Worm (Caenorhabditis elegans) whole organism, late embryonic: ENCODE measurements around the gene gnrr-4.

ENCODE experiments used
- C08G9.2 ChIP-seq: sonication (generic microtip); optimal IDR thresholded peaks from 2 replicates; lab custom pipeline; 2016; ENCODE audit warnings: mild to moderate bottlenecking, missing genetic modification characterization, moderate library complexity, missing compliant biosample characterization
- K02D7.2 ChIP-seq: sonication (generic microtip); optimal IDR thresholded peaks from 2 replicates; lab custom pipeline; 2017; ENCODE audit warnings: mild to moderate bottlenecking, missing genetic modification characterization, missing compliant biosample characterization
- ahr-1 ChIP-seq: sonication (generic microtip); optimal IDR thresholded peaks from 2 replicates; lab custom pipeline; 2016; ENCODE audit warnings: missing genetic modification characterization, missing compliant biosample characterization
- ama-1 ChIP-seq: fragments of 150-350 bp; optimal IDR thresholded peaks from 2 replicates; lab custom pipeline; 2014
- ceh-14 ChIP-seq: sonication (generic microtip); optimal IDR thresholded peaks from 2 replicates; lab custom pipeline; 2016; ENCODE audit warnings: missing genotype, missing genetic modification characterization, missing compliant biosample characterization
- ceh-18 ChIP-seq: sonication (generic microtip); optimal IDR thresholded peaks from 2 replicates; lab custom pipeline; 2016; ENCODE audit warnings: missing genetic modification characterization, missing compliant biosample characterization
- ceh-19 ChIP-seq: fragments of 200-800 bp; sonication (Bioruptor generic); optimal IDR thresholded peaks from 2 replicates; lab custom pipeline; 2018; ENCODE audit warnings: mild to moderate bottlenecking, missing genetic modification characterization, missing compliant biosample characterization
- ceh-2 ChIP-seq: sonication (generic microtip); optimal IDR thresholded peaks from 2 replicates; lab custom pipeline; 2016; ENCODE audit warnings: missing genotype, missing genetic modification characterization, missing compliant biosample characterization
- ceh-34 ChIP-seq: sonication (generic microtip); optimal IDR thresholded peaks from 2 replicates; lab custom pipeline; 2016; ENCODE audit warnings: mild to moderate bottlenecking, missing genetic modification characterization, missing compliant biosample characterization
- ceh-48 ChIP-seq: sonication (generic microtip); optimal IDR thresholded peaks from 2 replicates; lab custom pipeline; 2016; ENCODE audit warnings: missing genetic modification characterization, inconsistent platforms, missing compliant biosample characterization
- ceh-6 ChIP-seq: fragments of 200-800 bp; sonication (Bioruptor generic); optimal IDR thresholded peaks from 2 replicates; lab custom pipeline; 2018; ENCODE audit warnings: mild to moderate bottlenecking, missing genetic modification characterization, missing compliant biosample characterization
- che-1 ChIP-seq: sonication (generic microtip); optimal IDR thresholded peaks from 2 replicates; lab custom pipeline; 2016; ENCODE audit warnings: mild to moderate bottlenecking, missing genetic modification characterization, missing compliant biosample characterization
- ets-4 ChIP-seq: sonication (generic microtip); optimal IDR thresholded peaks from 2 replicates; lab custom pipeline; 2016; ENCODE audit warnings: missing genetic modification characterization, missing compliant biosample characterization
- eyg-1 ChIP-seq: sonication (generic microtip); optimal IDR thresholded peaks from 2 replicates; lab custom pipeline; 2016; ENCODE audit warnings: missing genotype, missing genetic modification characterization, missing compliant biosample characterization
- fkh-10 ChIP-seq: fragments of 150-350 bp; optimal IDR thresholded peaks from 2 replicates; lab custom pipeline; 2014; ENCODE audit warnings: missing biosample characterization, missing genetic modification reagents, missing genetic modification characterization
- fkh-6 ChIP-seq: sonication (generic microtip); optimal IDR thresholded peaks from 2 replicates; lab custom pipeline; 2016; ENCODE audit warnings: missing genetic modification characterization, missing compliant biosample characterization
- gmeb-2 ChIP-seq: sonication (generic microtip); optimal IDR thresholded peaks from 2 replicates; lab custom pipeline; 2016; ENCODE audit warnings: missing genetic modification characterization, inconsistent platforms, missing compliant biosample characterization
- hlh-30 ChIP-seq: sonication (generic microtip); optimal IDR thresholded peaks from 2 replicates; lab custom pipeline; 2017; ENCODE audit warnings: antibody characterized with exemption, missing genetic modification characterization, missing compliant biosample characterization; ENCODE audit not compliant: insufficient read depth
- hlh-6 ChIP-seq: sonication (generic microtip); optimal IDR thresholded peaks from 2 replicates; lab custom pipeline; 2016; ENCODE audit warnings: missing genotype, missing genetic modification characterization, missing compliant biosample characterization
- lin-11 ChIP-seq: fragments of 200-800 bp; sonication (Bioruptor generic); optimal IDR thresholded peaks from 2 replicates; lab custom pipeline; 2018; ENCODE audit warnings: mild to moderate bottlenecking, missing genetic modification characterization, missing compliant biosample characterization
- madf-2 ChIP-seq: sonication (generic microtip); optimal IDR thresholded peaks from 2 replicates; lab custom pipeline; 2017; ENCODE audit warnings: missing genetic modification characterization, missing compliant biosample characterization
- mec-3 ChIP-seq: sonication (generic microtip); optimal IDR thresholded peaks from 2 replicates; lab custom pipeline; 2016; ENCODE audit warnings: borderline replicate concordance, missing genetic modification characterization, missing compliant biosample characterization
- nhr-11 ChIP-seq: fragments of 150-350 bp; optimal IDR thresholded peaks from 2 replicates; lab custom pipeline; 2014; ENCODE audit warnings: missing biosample characterization, missing genetic modification characterization
- odd-2 ChIP-seq: sonication (generic microtip); optimal IDR thresholded peaks from 2 replicates; lab custom pipeline; 2017; ENCODE audit warnings: antibody characterized with exemption, mild to moderate bottlenecking, missing genetic modification characterization, missing compliant biosample characterization
- pag-3 ChIP-seq: sonication (generic microtip); optimal IDR thresholded peaks from 2 replicates; lab custom pipeline; 2016; ENCODE audit warnings: missing compliant biosample characterization, missing genetic modification characterization, borderline replicate concordance
- pax-1 ChIP-seq: fragments of 150-350 bp; optimal IDR thresholded peaks from 2 replicates; lab custom pipeline; 2014; ENCODE audit warnings: missing biosample characterization, missing genetic modification characterization
- pha-2 ChIP-seq: sonication (generic microtip); optimal IDR thresholded peaks from 2 replicates; lab custom pipeline; 2017; ENCODE audit warnings: mild to moderate bottlenecking, missing genetic modification characterization, missing compliant biosample characterization
- pha-4 ChIP-seq: fragments of 150-350 bp; optimal IDR thresholded peaks from 2 replicates; lab custom pipeline; 2018; ENCODE audit warnings: missing biosample characterization, missing genetic modification reagents, missing genetic modification characterization
- pqm-1 ChIP-seq: sonication (generic microtip); optimal IDR thresholded peaks from 2 replicates; lab custom pipeline; 2016; ENCODE audit warnings: missing genetic modification characterization, missing compliant biosample characterization
- pros-1 ChIP-seq: fragments of 150-350 bp; optimal IDR thresholded peaks from 2 replicates; lab custom pipeline; 2014; ENCODE audit warnings: missing biosample characterization, missing genetic modification reagents, missing genetic modification characterization
- rnt-1 ChIP-seq: sonication (generic microtip); optimal IDR thresholded peaks from 2 replicates; lab custom pipeline; 2016; ENCODE audit warnings: missing genetic modification characterization, missing compliant biosample characterization
- sdc-2 ChIP-seq: sonication (generic microtip); optimal IDR thresholded peaks from 2 replicates; lab custom pipeline; 2016; ENCODE audit warnings: missing genotype, missing genetic modification characterization, missing compliant biosample characterization
- sox-2 ChIP-seq: fragments of 200-800 bp; sonication (Bioruptor generic); IDR thresholded peaks from 2 replicates; pipeline ENCODE4 v1.3.6; 2022; ENCODE audit warnings: missing genetic modification reagents, missing genetic modification characterization, missing compliant biosample characterization
- sox-4 ChIP-seq: sonication (generic microtip); optimal IDR thresholded peaks from 2 replicates; lab custom pipeline; 2017; ENCODE audit warnings: mild to moderate bottlenecking, missing genetic modification characterization, inconsistent platforms, missing compliant biosample characterization
- syd-9 ChIP-seq: sonication (generic microtip); optimal IDR thresholded peaks from 2 replicates; lab custom pipeline; 2016; ENCODE audit warnings: mild to moderate bottlenecking, missing genetic modification characterization, moderate library complexity, missing compliant biosample characterization
- tbx-7 ChIP-seq: sonication (generic microtip); optimal IDR thresholded peaks from 2 replicates; lab custom pipeline; 2016; ENCODE audit warnings: missing genotype, missing genetic modification characterization, missing compliant biosample characterization
- unc-3 ChIP-seq, 2 experiments: fragments of 200-800 bp in 1 of 2; sonication (Bioruptor generic) in 1 of 2; sonication (generic microtip) in 1 of 2; conservative IDR thresholded peaks in 1 of 2; optimal IDR thresholded peaks in 1 of 2; 2 replicates each; pipeline versions ENCODE4 v1.3.6 to Lab custom; 2016 to 2022; ENCODE audit warnings: missing compliant biosample characterization in 2 of 2, missing genetic modification characterization in 2 of 2, missing genetic modification reagents in 1 of 2
- unc-42 ChIP-seq: sonication (generic microtip); optimal IDR thresholded peaks from 2 replicates; lab custom pipeline; 2016; ENCODE audit warnings: missing genotype, missing genetic modification characterization, missing compliant biosample characterization
- unc-55 ChIP-seq: sonication (generic microtip); optimal IDR thresholded peaks from 2 replicates; lab custom pipeline; 2017; ENCODE audit warnings: missing biosample characterization, missing genetic modification reagents, missing genetic modification characterization
- unc-86 ChIP-seq: sonication (generic microtip); optimal IDR thresholded peaks from 2 replicates; lab custom pipeline; 2016; ENCODE audit warnings: missing genetic modification characterization, missing compliant biosample characterization
- zip-5 ChIP-seq: sonication (generic microtip); optimal IDR thresholded peaks from 2 replicates; lab custom pipeline; 2016; ENCODE audit warnings: missing genetic modification characterization, missing compliant biosample characterization
- ztf-16 ChIP-seq: sonication (generic microtip); optimal IDR thresholded peaks from 2 replicates; lab custom pipeline; 2017; ENCODE audit warnings: missing genetic modification characterization, missing compliant biosample characterization

The gnrr-4 gene

DNA sequence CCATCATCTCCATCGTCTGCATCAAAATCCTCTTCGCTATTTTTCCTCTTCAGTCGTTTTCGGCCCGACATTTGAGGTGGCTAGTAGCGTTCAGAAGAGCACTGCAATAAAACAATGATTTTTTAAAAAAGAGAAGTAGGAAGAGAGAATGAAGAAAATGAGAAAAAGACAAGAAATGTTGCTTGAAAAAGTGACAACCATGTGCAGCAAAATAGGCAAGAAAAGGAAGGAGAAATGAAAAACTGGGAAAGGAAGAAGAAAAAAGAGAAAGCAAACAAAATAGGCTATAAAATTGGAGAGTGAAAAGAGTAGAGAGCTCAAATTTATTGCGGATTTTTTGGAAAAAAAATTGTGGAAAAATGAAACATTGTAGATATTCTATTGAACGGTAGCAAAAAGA is 20.2 kb upstream of the gnrr-4 start, which contains the start of gene tag-294:
tag-294 (minus strand) TSS at position 101 of the 400 bp plus-strand sequence.
- no peak for TF ChIP-seq unc-42
- TF ChIP-seq sdc-2 (tag; lab: Kevin White, UChicago), result no peak
- no peak for TF ChIP-seq K02D7.2 (tag; lab: Kevin White, UChicago)
- TF ChIP-seq ceh-48 (tag; lab: Kevin White, UChicago), result no peak
- TF ChIP-seq ceh-19 (GFP tag; lab: Kevin White, UChicago), result no peak
- TF ChIP-seq eyg-1 (tag; lab: Kevin White, UChicago), result no peak
- TF ChIP-seq gmeb-2, result no peak
- no peak for TF ChIP-seq lin-11 (tag; lab: Kevin White, UChicago)
- TF ChIP-seq pha-4 (tag; lab: Kevin White, UChicago), result no peak
- TF ChIP-seq ceh-2 (tag; lab: Kevin White, UChicago), result no peak
- TF ChIP-seq fkh-6 (tag; lab: Kevin White, UChicago), result no peak
- no peak for TF ChIP-seq madf-2 (tag; lab: Kevin White, UChicago)
- no peak for TF ChIP-seq C08G9.2 (tag; lab: Kevin White, UChicago)
- TF ChIP-seq sox-4 (tag; lab: Kevin White, UChicago), result no peak
- TF ChIP-seq odd-2, result no peak
- no peak for TF ChIP-seq pqm-1
- TF ChIP-seq ets-4 (tag; lab: Kevin White, UChicago), result no peak

DNA sequence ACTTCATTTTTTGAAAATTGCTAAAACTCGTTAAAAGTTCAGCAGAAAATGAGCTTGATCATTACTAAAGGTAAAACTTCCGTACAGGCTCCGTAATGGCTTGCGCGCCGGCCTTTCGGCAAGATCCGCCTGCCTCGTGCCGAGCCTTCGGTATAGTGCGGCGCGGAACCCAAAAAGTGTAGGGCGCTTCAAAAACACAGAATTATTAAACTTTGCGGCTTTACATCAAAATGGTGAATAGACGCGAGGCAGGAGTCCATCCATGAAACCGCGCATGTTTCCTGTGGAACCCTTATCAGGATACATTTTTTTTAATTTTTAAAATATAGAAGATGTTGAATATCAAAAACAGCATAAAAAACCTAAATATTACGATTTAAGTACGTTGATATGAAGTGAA is 10.0 kb upstream of the gnrr-4 start:
- no peak for TF ChIP-seq hlh-30 (tag; lab: Kevin White, UChicago)
- no peak for TF ChIP-seq ceh-14 (tag; lab: Kevin White, UChicago)

- TF ChIP-seq unc-55 (peak; percentile 43), madf-2 (tag; lab: Kevin White, UChicago) (no peak)
These were observed 3.6 kb upstream of the gnrr-4 start for ce11 chrX:5746665-5747064.

ce11 chrX:5733728-5734252 is 9.3 kb downstream of the gnrr-4 start, which contains the start of gene rgs-6:
Gene rgs-6, minus strand, starts transcription at chrX:5733778.
- peak; percentile 88 for TF ChIP-seq ceh-34 (tag; lab: Kevin White, UChicago)
- TF ChIP-seq madf-2 (tag; lab: Kevin White, UChicago), result no peak
- TF ChIP-seq fkh-10, result no peak
- TF ChIP-seq zip-5 (tag; lab: Kevin White, UChicago), result no peak
- TF ChIP-seq pha-4 (tag; lab: Kevin White, UChicago), result no peak
- TF ChIP-seq ahr-1 (tag; lab: Kevin White, UChicago), result no peak
- TF ChIP-seq ceh-19 (GFP tag; lab: Kevin White, UChicago), result peak; percentile 71
- no peak for TF ChIP-seq ceh-6
- TF ChIP-seq, all 69 proteins: peak for 2

DNA sequence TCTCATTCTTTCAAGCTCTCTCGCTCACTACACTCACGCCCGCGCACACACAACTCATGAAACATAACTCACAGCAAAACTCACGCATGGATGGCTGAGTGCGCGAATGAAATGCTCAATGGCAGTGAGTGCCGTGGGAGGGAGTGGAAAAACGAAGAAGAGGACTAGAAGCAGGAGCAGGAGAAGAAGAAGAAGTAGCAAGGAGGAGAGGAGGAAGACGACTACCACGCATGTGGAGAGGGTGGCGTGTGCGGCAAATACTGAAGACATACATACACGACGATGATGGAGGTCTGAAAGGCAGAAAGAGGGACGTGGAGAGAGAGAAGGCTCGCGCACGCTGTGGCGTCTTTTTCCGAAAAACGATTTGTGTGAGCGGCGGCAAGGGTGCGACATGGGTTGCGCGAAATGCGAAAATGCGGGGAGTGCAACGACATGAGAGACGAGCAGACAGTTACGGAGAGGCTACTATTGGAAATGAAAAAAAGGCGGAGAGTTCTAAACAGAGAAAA is 14.1 kb downstream of the gnrr-4 start:
- TF ChIP-seq pqm-1, result peak; percentile 16
- TF ChIP-seq ceh-34 (tag; lab: Kevin White, UChicago), result peak; percentile 45
- TF ChIP-seq pha-2 (tag; lab: Kevin White, UChicago), result no peak
- peak; percentile 78 for TF ChIP-seq ceh-18 (tag; lab: Kevin White, UChicago)
- peak; percentile 70 for TF ChIP-seq unc-42
- TF ChIP-seq che-1 (tag; lab: Kevin White, UChicago), result no peak
- TF ChIP-seq tbx-7 (tag; lab: Kevin White, UChicago), result peak; percentile 3
- TF ChIP-seq fkh-6 (tag; lab: Kevin White, UChicago), result peak; percentile 9
- TF ChIP-seq syd-9 (tag; lab: Kevin White, UChicago), result peak; percentile 30
- TF ChIP-seq K02D7.2 (tag; lab: Kevin White, UChicago), result no peak
- TF ChIP-seq ceh-14 (tag; lab: Kevin White, UChicago), result peak; percentile 79
- no peak for TF ChIP-seq ztf-16 (tag; lab: Kevin White, UChicago)
- TF ChIP-seq pax-1, result no peak
- TF ChIP-seq mec-3 (tag; lab: Kevin White, UChicago), result peak; percentile 23
- no peak for TF ChIP-seq sox-2 (GFP tag; lab: Robert Waterston, UW)
- TF ChIP-seq unc-86 (tag; lab: Kevin White, UChicago), result peak; percentile 36
- no peak for TF ChIP-seq sox-4 (tag; lab: Kevin White, UChicago)
- TF ChIP-seq pag-3 (tag; lab: Kevin White, UChicago), result peak; percentile 9
- TF ChIP-seq ceh-2 (tag; lab: Kevin White, UChicago), result peak; percentile 32
- 0 out of 2 replicates have a peak, but pooled peaks have one; percentile 3 for TF ChIP-seq unc-3 (GFP tag; conservative IDR thresholded peaks at IDR 0.05; lab: Robert Waterston, UW)
- TF ChIP-seq unc-3 (tag; optimal IDR thresholded peaks at IDR 0.05; lab: Kevin White, UChicago), result no peak
- peak; percentile 30 for TF ChIP-seq hlh-6
- TF ChIP-seq ama-1 (lab: Kevin White, UChicago), result no peak
- TF ChIP-seq rnt-1 (tag; lab: Kevin White, UChicago), result peak; percentile 4
- TF ChIP-seq pros-1, result peak; percentile 77
- TF ChIP-seq nhr-11 (tag; lab: Kevin White, UChicago), result no peak
- TF ChIP-seq lin-11 (tag; lab: Kevin White, UChicago), result no peak
- no peak for TF ChIP-seq ahr-1 (tag; lab: Kevin White, UChicago)
